Fruit fly (Drosophila melanogaster): Measurements from ENCODE around the gene SPR.
A peak's percentile ranks its signal among the peaks of the same experiment; 100 is the strongest.

SPR gene

dm6 chrX:5518196-5518595, 71.7 kb downstream of the SPR start:
- no peak for TF ChIP-seq tj (GFP tag; optimal IDR thresholded peaks at IDR 0.05)
- TF ChIP-seq Mnt (GFP tag; optimal IDR thresholded peaks at IDR 0.05), result no peak
- no peak for TF ChIP-seq CG12768 (GFP tag; optimal IDR thresholded peaks at IDR 0.05)
- TF ChIP-seq CG1620 (GFP tag; optimal IDR thresholded peaks at IDR 0.05), result no peak
- TF ChIP-seq cic (GFP tag; optimal IDR thresholded peaks at IDR 0.05), result no peak
- no peak for TF ChIP-seq ovo (GFP tag; optimal IDR thresholded peaks at IDR 0.05)
- TF ChIP-seq CG5204 (GFP tag; optimal IDR thresholded peaks at IDR 0.05), result no peak
- no peak for TF ChIP-seq Hr96 (GFP tag; optimal IDR thresholded peaks at IDR 0.05)
- TF ChIP-seq CG7045 (GFP tag; optimal IDR thresholded peaks at IDR 0.05), result no peak

- TF ChIP-seq Hr96 (GFP tag; optimal IDR thresholded peaks at IDR 0.05), result no peak
- TF ChIP-seq Crg-1 (GFP tag; optimal IDR thresholded peaks at IDR 0.05), result no peak
- peak; percentile 36 for TF ChIP-seq ovo (GFP tag; optimal IDR thresholded peaks at IDR 0.05)
- TF ChIP-seq cnc (optimal IDR thresholded peaks at IDR 0.05), result no peak
- peak; percentile 95 for TF ChIP-seq pad (GFP tag; optimal IDR thresholded peaks at IDR 0.05)
- no peak for TF ChIP-seq CG12768 (GFP tag; optimal IDR thresholded peaks at IDR 0.05)
- TF ChIP-seq CG7101 (tag; optimal IDR thresholded peaks at IDR 0.05), result no peak
- TF ChIP-seq kay (GFP tag; ENCODE audit: borderline replicate concordance), result peak; percentile 78
- TF ChIP-seq Clk (GFP tag; optimal IDR thresholded peaks at IDR 0.05), result no peak
- TF ChIP-seq toe (GFP tag; optimal IDR thresholded peaks at IDR 0.05), result no peak
- TF ChIP-seq CG33017 (tag; optimal IDR thresholded peaks at IDR 0.05), result no peak
- no peak for TF ChIP-seq tj (GFP tag; optimal IDR thresholded peaks at IDR 0.05)
- no peak for TF ChIP-seq CG11617 (GFP tag; optimal IDR thresholded peaks at IDR 0.05)
- TF ChIP-seq cic (GFP tag; optimal IDR thresholded peaks at IDR 0.05), result peak; percentile 6
- TF ChIP-seq Mnt (GFP tag; optimal IDR thresholded peaks at IDR 0.05), result no peak
- TF ChIP-seq CG7045 (GFP tag; optimal IDR thresholded peaks at IDR 0.05), result no peak
- no peak for TF ChIP-seq CG5204 (GFP tag; optimal IDR thresholded peaks at IDR 0.05)
- TF ChIP-seq CG1620 (GFP tag; optimal IDR thresholded peaks at IDR 0.05), result no peak
- TF ChIP-seq CG14711 (tag; optimal IDR thresholded peaks at IDR 0.05), result no peak
- TF ChIP-seq bab1 (GFP tag; optimal IDR thresholded peaks at IDR 0.05), result no peak
Observed at dm6 chrX:5524240-5524881, 77.9 kb downstream of the SPR start.
